Fruit fly (Drosophila melanogaster): ENCODE measurements around the gene ND-51.

ND-51 gene

DNA sequence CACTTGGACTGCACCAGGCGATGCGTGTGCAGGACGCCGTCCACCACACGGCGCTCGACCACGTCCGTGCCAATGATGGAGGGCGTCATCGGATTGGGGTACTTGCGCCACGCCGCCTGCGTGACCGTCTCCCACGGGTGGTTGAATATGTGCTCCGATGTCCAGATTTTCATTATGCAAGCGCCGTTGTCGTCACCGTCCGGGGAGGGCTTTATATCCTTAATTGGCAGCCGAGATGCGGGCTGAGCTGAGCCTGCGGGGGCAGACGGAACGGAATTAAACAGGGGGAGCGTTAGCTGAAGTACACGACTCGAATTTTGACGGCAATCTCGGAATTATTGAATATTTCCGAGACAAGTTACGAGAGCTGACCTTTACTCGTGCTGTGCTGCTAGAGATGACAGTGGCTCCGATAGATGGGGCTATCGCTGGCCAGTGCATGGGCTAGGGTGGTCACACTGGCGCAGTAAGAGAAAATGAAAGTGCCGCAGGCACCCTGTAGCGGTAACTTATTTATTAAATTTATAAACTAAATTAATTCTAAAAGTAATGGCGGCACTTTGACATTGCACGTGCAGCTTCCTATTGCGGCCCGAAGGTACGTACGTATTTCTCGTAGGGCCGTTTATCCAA lies 14.9 kb downstream of the ND-51 start, which contains the start of gene IPIP (continued):
- no peak for TF ChIP-seq ken (GFP tag; IDR thresholded peaks at IDR 0.05)
- TF ChIP-seq sc (optimal IDR thresholded peaks at IDR 0.05) = no peak
- TF ChIP-seq sc (GFP tag; optimal IDR thresholded peaks at IDR 0.05) = no peak
- TF ChIP-seq CG2129 (GFP tag; IDR thresholded peaks at IDR 0.05; ENCODE audit: partially characterized antibody) = peak; percentile 41
- TF ChIP-seq CG10959 (GFP tag; IDR thresholded peaks at IDR 0.05) = no peak; the same call in 1 of the 2 replicates
- TF ChIP-seq pros (GFP tag; optimal IDR thresholded peaks at IDR 0.05) = no peak
- peak; percentile 90 for TF ChIP-seq Sry-δ (GFP tag; optimal IDR thresholded peaks at IDR 0.05)
- no peak for TF ChIP-seq danr (GFP tag; IDR thresholded peaks at IDR 0.05)
- no peak for TF ChIP-seq GATAe (GFP tag; conservative IDR thresholded peaks at IDR 0.05)
- TF ChIP-seq grn (GFP tag; optimal IDR thresholded peaks at IDR 0.05) = no peak
- TF ChIP-seq CG9876 (GFP tag; optimal IDR thresholded peaks at IDR 0.05) = no peak
- TF ChIP-seq en (GFP tag; optimal IDR thresholded peaks at IDR 0.05) = no peak
- TF ChIP-seq CG16815 (GFP tag; optimal IDR thresholded peaks at IDR 0.05) = no peak
- TF ChIP-seq CG30020 (tag; optimal IDR thresholded peaks at IDR 0.05) = peak; percentile 61
- no peak for TF ChIP-seq gce (GFP tag; IDR thresholded peaks at IDR 0.05)
- TF ChIP-seq mld (GFP tag; IDR thresholded peaks at IDR 0.05; ENCODE audit: partially characterized antibody) = peak; percentile 75
- no peak for TF ChIP-seq CG4854 (GFP tag; optimal IDR thresholded peaks at IDR 0.05)
- no peak for TF ChIP-seq Abd-B (GFP tag; optimal IDR thresholded peaks at IDR 0.05)
- no peak for TF ChIP-seq CG10366 (GFP tag; IDR thresholded peaks at IDR 0.05)
- TF ChIP-seq CG4707 (GFP tag; optimal IDR thresholded peaks at IDR 0.05) = no peak
- TF ChIP-seq jigr1 (GFP tag; IDR thresholded peaks at IDR 0.05) = no peak; the same call in 2 of the 3 replicates
- peak; percentile 83 for TF ChIP-seq hb (GFP tag; IDR thresholded peaks at IDR 0.05; ENCODE audit: partially characterized antibody)
- no peak for TF ChIP-seq CG7786 (GFP tag; optimal IDR thresholded peaks at IDR 0.05)
- peak; percentile 63 for TF ChIP-seq nerfin-2 (GFP tag; IDR thresholded peaks at IDR 0.05; ENCODE audit: partially characterized antibody)
- no peak for TF ChIP-seq NC2α (GFP tag; optimal IDR thresholded peaks at IDR 0.05)
- no peak for TF ChIP-seq CG8089 (GFP tag; optimal IDR thresholded peaks at IDR 0.05)
- no peak for TF ChIP-seq sqz (GFP tag; optimal IDR thresholded peaks at IDR 0.05)
- TF ChIP-seq CG2202 (tag; optimal IDR thresholded peaks at IDR 0.05) = no peak
- TF ChIP-seq CG3407 (GFP tag; optimal IDR thresholded peaks at IDR 0.05) = no peak
- TF ChIP-seq bowl (GFP tag; IDR thresholded peaks at IDR 0.05) = no peak
- peak; percentile 10 for TF ChIP-seq CG4424 (GFP tag; optimal IDR thresholded peaks at IDR 0.05)
- no peak for TF ChIP-seq CG12104 (GFP tag; optimal IDR thresholded peaks at IDR 0.05)
- peak; percentile 94 for TF ChIP-seq amos (GFP tag; IDR thresholded peaks at IDR 0.05; ENCODE audit: partially characterized antibody)
- no peak for TF ChIP-seq CG7745 (tag; optimal IDR thresholded peaks at IDR 0.05)
- TF ChIP-seq Deaf1 (tag; optimal IDR thresholded peaks at IDR 0.05) = peak; percentile 68
- no peak; the same call in 1 of the 2 replicates for TF ChIP-seq ttk (GFP tag; IDR thresholded peaks at IDR 0.05)
- TF ChIP-seq Hr51 (GFP tag; optimal IDR thresholded peaks at IDR 0.05) = no peak
- peak; percentile 6 for TF ChIP-seq odd (GFP tag; optimal IDR thresholded peaks at IDR 0.05)
- TF ChIP-seq CG13775 (GFP tag; optimal IDR thresholded peaks at IDR 0.05) = no peak
- no peak for TF ChIP-seq CG31224 (GFP tag; IDR thresholded peaks at IDR 0.05)
- TF ChIP-seq CG30403 (GFP tag; optimal IDR thresholded peaks at IDR 0.05) = peak; percentile 26
- TF ChIP-seq CG10274 (GFP tag; optimal IDR thresholded peaks at IDR 0.05) = no peak
- no peak for TF ChIP-seq corto (GFP tag; optimal IDR thresholded peaks at IDR 0.05)
- TF ChIP-seq CG9932 (GFP tag; IDR thresholded peaks at IDR 0.05) = peak; percentile 79
- TF ChIP-seq CG16863 (GFP tag; optimal IDR thresholded peaks at IDR 0.05) = no peak
- TF ChIP-seq CG17612 (GFP tag; IDR thresholded peaks at IDR 0.05) = no peak
- peak; percentile 29; the same call in 1 of the 3 replicates for TF ChIP-seq tgo (GFP tag; IDR thresholded peaks at IDR 0.05)
- TF ChIP-seq CG13894 (tag; optimal IDR thresholded peaks at IDR 0.05) = no peak
- TF ChIP-seq Chrac-16 (GFP tag; optimal IDR thresholded peaks at IDR 0.05) = no peak
- TF ChIP-seq HmgZ (tag; optimal IDR thresholded peaks at IDR 0.05) = peak; percentile 59
- peak; percentile 49 for TF ChIP-seq CG17186 (GFP tag; optimal IDR thresholded peaks at IDR 0.05)
